Fruit fly (Drosophila melanogaster): ENCODE measurements around the gene sob.

DNA sequence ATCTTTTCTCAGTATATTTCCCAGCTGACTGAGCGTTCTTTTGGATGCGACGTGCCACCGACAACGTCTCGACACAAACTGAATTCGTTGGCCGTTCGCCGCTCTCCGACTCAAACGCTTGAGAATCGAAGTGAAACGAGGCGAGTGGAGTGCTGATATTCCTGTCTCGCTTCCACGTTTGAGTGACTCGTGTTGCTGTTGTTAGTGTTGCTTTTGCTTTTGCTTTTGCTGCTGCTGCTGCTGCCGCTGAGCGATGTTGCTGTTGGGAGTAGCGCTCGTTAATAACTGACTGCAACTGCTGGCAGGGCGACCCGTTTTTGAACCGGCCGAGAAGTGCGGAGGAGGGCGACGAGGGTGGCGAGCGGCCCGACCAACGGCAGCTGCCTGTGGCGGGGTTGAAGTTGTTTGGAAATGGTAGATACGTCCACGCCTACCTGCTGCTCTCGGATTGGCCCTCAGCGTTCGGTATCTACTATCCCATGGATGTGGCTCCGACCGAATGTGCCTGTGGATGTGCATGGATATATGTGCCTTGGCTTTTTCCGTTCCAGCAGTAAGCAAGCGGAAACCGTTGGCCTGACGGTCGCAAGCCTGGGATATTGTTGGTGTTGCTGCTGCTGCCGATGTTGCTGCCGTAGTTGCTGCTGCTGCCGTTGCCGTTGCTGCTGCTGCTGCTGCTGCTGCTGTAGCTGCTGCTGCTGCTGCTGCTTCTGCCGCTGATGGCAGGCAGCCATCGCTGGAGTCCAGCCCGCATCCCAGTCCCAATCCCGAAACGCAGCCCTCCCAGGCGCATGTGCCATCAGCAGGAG, 26.1 kb upstream of the sob start, which contains the start of gene odd:
- TF ChIP-seq h (GFP tag; optimal IDR thresholded peaks at IDR 0.05) (no peak), Jra (GFP tag; optimal IDR thresholded peaks at IDR 0.05) (no peak)

Measured in whole organism, wandering third instar larva.